Worm (Caenorhabditis elegans): Measurements from ENCODE around the gene ZK643.5.

The ZK643.5 gene

ce11 chrIII:8917879-8918381 is 38.1 kb downstream of the ZK643.5 start, which contains the start of gene cdc-25.3:
TSS of gene cdc-25.3 (minus strand) at chrIII:8917929.
- TF ChIP-seq nhr-11 (tag; optimal IDR thresholded peaks at IDR 0.05) (no peak), ahr-1 (tag; optimal IDR thresholded peaks at IDR 0.05) (no peak), fkh-10 (GFP tag; optimal IDR thresholded peaks at IDR 0.05) (no peak)

DNA sequence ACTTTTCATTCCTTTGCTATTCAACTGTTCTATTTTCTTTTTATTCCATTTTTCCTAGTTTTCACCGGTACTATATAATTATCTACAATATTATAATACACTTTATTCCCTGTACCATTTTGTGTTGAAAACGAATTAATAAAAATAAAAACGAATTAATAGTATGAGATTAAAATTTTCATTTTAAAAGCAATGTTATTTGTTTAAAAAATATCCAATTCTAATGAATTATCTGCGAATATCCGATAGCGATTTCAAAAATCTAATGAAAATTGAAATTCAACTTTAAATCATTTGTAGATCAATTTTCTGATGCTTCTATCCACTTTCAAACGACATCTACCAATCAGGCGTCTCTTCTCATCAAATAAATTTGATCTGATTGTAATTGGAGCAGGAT is 42.5 kb downstream of the ZK643.5 start, which contains the start of gene trxr-2:
Gene trxr-2, plus strand, starts transcription at position 301 of the 400 bp plus-strand sequence.
- TF ChIP-seq unc-86 (tag; optimal IDR thresholded peaks at IDR 0.05) (no peak), fkh-10 (GFP tag; optimal IDR thresholded peaks at IDR 0.05) (no peak), hlh-8 (tag; optimal IDR thresholded peaks at IDR 0.05) (no peak), unc-42 (tag; optimal IDR thresholded peaks at IDR 0.05) (no peak), ceh-14 (tag; optimal IDR thresholded peaks at IDR 0.05) (no peak), tbx-7 (tag; optimal IDR thresholded peaks at IDR 0.05) (no peak), pax-1 (tag; optimal IDR thresholded peaks at IDR 0.05) (no peak), sox-4 (tag; optimal IDR thresholded peaks at IDR 0.05) (no peak), mec-3 (tag; optimal IDR thresholded peaks at IDR 0.05; ENCODE audit: borderline replicate concordance) (no peak), ets-4 (tag; optimal IDR thresholded peaks at IDR 0.05) (no peak), pros-1 (tag; optimal IDR thresholded peaks at IDR 0.05) (no peak), lim-6 (tag; optimal IDR thresholded peaks at IDR 0.05) (no peak)

- TF ChIP-seq madf-2 (tag; optimal IDR thresholded peaks at IDR 0.05) (no peak), dmd-4 (tag; optimal IDR thresholded peaks at IDR 0.05; ENCODE audit: borderline replicate concordance) (no peak), pha-2 (tag; optimal IDR thresholded peaks at IDR 0.05) (no peak), C38D4.7 (GFP tag; optimal IDR thresholded peaks at IDR 0.05) (no peak), lin-11 (tag; optimal IDR thresholded peaks at IDR 0.05) (no peak), pros-1 (tag; optimal IDR thresholded peaks at IDR 0.05) (no peak), ceh-2 (tag; optimal IDR thresholded peaks at IDR 0.05) (no peak), ceh-45 (GFP tag; IDR thresholded peaks at IDR 0.05) (no peak), hlh-15 (tag; optimal IDR thresholded peaks at IDR 0.05) (no peak), dve-1 (tag; optimal IDR thresholded peaks at IDR 0.05) (no peak), F13H6.1 (tag; optimal IDR thresholded peaks at IDR 0.05) (no peak)
These were observed 44.3 kb downstream of the ZK643.5 start, which contains the start of gene tpk-1 for ce11 chrIII:8911598-8912194. TSS of gene tpk-1 (plus strand) at chrIII:8912144.

ce11 chrIII:8910139-8910538 is 45.9 kb downstream of the ZK643.5 start:
- TF ChIP-seq pag-3 (tag; optimal IDR thresholded peaks at IDR 0.05; ENCODE audit: borderline replicate concordance) (no peak), ceh-9 (tag; optimal IDR thresholded peaks at IDR 0.05) (no peak), C08G9.2 (tag; optimal IDR thresholded peaks at IDR 0.05) (no peak), ref-2 (tag; optimal IDR thresholded peaks at IDR 0.05) (no peak), hlh-6 (tag; optimal IDR thresholded peaks at IDR 0.05) (no peak)

DNA sequence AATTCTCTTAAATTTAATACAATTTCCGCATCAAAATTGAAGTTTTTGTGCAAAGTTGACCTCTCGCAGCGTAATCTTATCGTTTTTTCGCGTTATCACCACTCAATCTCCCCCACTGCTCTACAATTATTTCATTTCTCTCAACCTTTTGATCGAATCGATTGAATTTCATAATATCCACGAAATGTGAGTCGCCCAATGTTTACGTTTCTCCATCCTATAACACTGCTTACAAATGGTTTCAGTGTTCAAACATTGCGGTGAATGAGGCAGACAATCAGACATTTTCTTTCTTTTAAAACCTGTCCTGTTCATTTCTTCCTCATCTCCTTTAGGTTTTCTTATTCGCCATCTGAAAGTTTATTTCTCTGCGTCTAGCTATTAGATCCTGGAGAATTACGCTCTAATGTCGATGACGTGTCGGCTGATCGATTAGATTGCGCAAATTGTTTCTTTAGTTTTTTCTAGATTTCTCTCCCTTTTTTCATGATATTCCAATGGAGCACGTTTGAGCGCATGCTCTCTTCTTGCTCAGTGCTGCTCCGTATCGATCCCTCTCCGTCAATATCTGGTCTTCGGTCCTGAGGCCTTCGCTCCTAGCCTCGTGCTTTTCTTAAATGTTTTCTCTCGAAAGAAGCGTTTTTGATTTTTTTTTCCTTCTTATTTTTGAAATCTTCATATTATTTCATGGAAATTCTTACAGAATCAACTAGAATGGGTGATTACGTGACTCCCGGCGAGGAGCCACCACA is 50.9 kb downstream of the ZK643.5 start, which contains the start of gene unc-32:
Gene unc-32, plus strand, starts transcription at position 702 of the 752 bp plus-strand sequence.
- TF ChIP-seq hlh-15 (tag; optimal IDR thresholded peaks at IDR 0.05) (no peak), elt-2 (tag; optimal IDR thresholded peaks at IDR 0.05) (peak; percentile 31), dve-1 (tag; optimal IDR thresholded peaks at IDR 0.05) (no peak), tbx-2 (tag; optimal IDR thresholded peaks at IDR 0.05) (peak; percentile 48), unc-42 (tag; optimal IDR thresholded peaks at IDR 0.05) (peak; percentile 62), madf-2 (tag; optimal IDR thresholded peaks at IDR 0.05) (no peak), unc-55 (GFP tag; optimal IDR thresholded peaks at IDR 0.05) (peak; percentile 0), T23F11.4 (GFP tag; optimal IDR thresholded peaks at IDR 0.05) (no peak), ceh-30 (tag; optimal IDR thresholded peaks at IDR 0.05) (no peak), ceh-45 (GFP tag; IDR thresholded peaks at IDR 0.05) (no peak), ztf-16 (tag; optimal IDR thresholded peaks at IDR 0.05) (no peak), hlh-30 (tag; optimal IDR thresholded peaks at IDR 0.05; ENCODE audit: insufficient read depth) (no peak), fax-1 (tag; optimal IDR thresholded peaks at IDR 0.05) (no peak), mec-3 (tag; optimal IDR thresholded peaks at IDR 0.05; ENCODE audit: borderline replicate concordance) (no peak), ceh-9 (tag; optimal IDR thresholded peaks at IDR 0.05) (no peak), pat-9 (tag; optimal IDR thresholded peaks at IDR 0.05) (no peak), nhr-232 (tag; optimal IDR thresholded peaks at IDR 0.05) (no peak), nfya-1 (tag; optimal IDR thresholded peaks at IDR 0.05) (peak; percentile 42), tbx-7 (tag; optimal IDR thresholded peaks at IDR 0.05) (no peak), lin-11 (tag; optimal IDR thresholded peaks at IDR 0.05) (no peak), ceh-48 (tag; optimal IDR thresholded peaks at IDR 0.05) (peak; percentile 94), ceh-19 (GFP tag; optimal IDR thresholded peaks at IDR 0.05) (no peak)
